Fruit fly (Drosophila melanogaster): ENCODE data around the gene tara.

tara gene

DNA sequence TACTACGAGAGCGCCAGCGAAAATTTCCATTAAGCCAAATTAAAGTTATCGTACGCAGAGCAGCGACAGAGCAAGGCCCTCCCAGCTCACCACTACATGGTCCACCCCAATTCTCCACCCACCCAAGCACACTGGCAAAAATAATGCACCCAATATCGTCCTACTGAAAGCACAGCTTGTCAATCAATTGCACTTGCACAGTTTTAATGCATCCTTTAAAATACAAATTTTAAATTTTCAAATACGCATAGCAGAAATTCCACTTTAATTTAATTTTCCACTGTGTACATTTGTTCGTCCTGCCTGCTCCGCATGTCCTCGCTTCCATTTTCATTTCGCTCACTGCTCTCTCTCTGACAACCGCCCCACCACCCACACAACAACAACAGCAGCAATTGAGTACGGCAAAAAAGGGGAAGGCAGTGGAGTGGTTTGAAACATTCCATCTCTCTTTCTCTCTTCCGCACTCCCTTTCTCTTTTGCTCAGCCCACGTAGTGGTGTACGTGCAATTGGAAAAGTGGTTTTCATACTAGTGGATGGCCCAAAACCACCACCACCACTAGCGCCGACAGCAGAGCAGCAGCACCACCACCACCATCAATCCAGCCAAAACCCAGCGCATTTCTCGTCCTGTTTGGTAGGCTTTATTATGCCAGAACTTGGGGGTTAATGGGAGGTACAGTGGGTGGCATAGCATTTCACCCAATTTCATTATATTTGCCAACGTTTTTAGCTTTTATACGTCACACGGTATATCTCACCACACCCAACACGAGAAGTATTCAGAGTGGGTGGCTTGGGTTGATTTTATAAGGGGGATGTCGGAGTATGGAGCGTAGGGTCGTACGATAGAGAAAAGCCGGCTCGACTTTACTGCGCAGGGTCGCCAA lies 22.4 kb downstream of the tara start (continued):
- peak; percentile 68 for TF ChIP-seq zen (tag; optimal IDR thresholded peaks at IDR 0.05)
- no peak for TF ChIP-seq pita (GFP tag; optimal IDR thresholded peaks at IDR 0.05)
- peak; percentile 71 for TF ChIP-seq CG10959 (GFP tag; IDR thresholded peaks at IDR 0.05)
- peak; percentile 5; the same call in 1 of the 3 replicates for TF ChIP-seq Mrtf (GFP tag; IDR thresholded peaks at IDR 0.05)
- peak; percentile 77; the same call in 1 of the 2 replicates for TF ChIP-seq CG16779 (GFP tag; IDR thresholded peaks at IDR 0.05)
- peak; percentile 1 for TF ChIP-seq Vsx1 (GFP tag; optimal IDR thresholded peaks at IDR 0.05)
- TF ChIP-seq dysf (GFP tag; IDR thresholded peaks at IDR 0.05): peak; percentile 77
- TF ChIP-seq gsb-n (tag; optimal IDR thresholded peaks at IDR 0.05): peak; percentile 24
- TF ChIP-seq CG13624 (GFP tag; optimal IDR thresholded peaks at IDR 0.05): peak; percentile 47
- TF ChIP-seq CG12659 (GFP tag; optimal IDR thresholded peaks at IDR 0.05): peak; percentile 64
- TF ChIP-seq slbo (GFP tag; IDR thresholded peaks at IDR 0.05): peak; percentile 67
- no peak for TF ChIP-seq CG30020 (tag; optimal IDR thresholded peaks at IDR 0.05)
- peak; percentile 19 for TF ChIP-seq twi (tag; optimal IDR thresholded peaks at IDR 0.05)
- peak; percentile 78 for TF ChIP-seq Fer2 (tag; optimal IDR thresholded peaks at IDR 0.05)
- peak; percentile 73; the same call in 1 of the 3 replicates for TF ChIP-seq CG34422 (GFP tag; IDR thresholded peaks at IDR 0.05)
- no peak for TF ChIP-seq hbn (GFP tag; IDR thresholded peaks at IDR 0.05; ENCODE audit: partially characterized antibody)
- TF ChIP-seq CG10321 (GFP tag; IDR thresholded peaks at IDR 0.05): no peak
- no peak for TF ChIP-seq ac (GFP tag; optimal IDR thresholded peaks at IDR 0.05)
- TF ChIP-seq ase (GFP tag; IDR thresholded peaks at IDR 0.05): peak; percentile 56; the same call in 1 of the 3 replicates
- TF ChIP-seq CG6683 (GFP tag; optimal IDR thresholded peaks at IDR 0.05): peak; percentile 89
- peak; percentile 23 for TF ChIP-seq Dip3 (GFP tag; optimal IDR thresholded peaks at IDR 0.05)
- TF ChIP-seq sob (GFP tag; IDR thresholded peaks at IDR 0.05): peak; percentile 93
- TF ChIP-seq CG2889 (GFP tag; IDR thresholded peaks at IDR 0.05): no peak
- no peak for TF ChIP-seq CG14860 (GFP tag; IDR thresholded peaks at IDR 0.05; ENCODE audit: partially characterized antibody)
- TF ChIP-seq CG32767 (GFP tag; IDR thresholded peaks at IDR 0.05): no peak; the same call in 1 of the 2 replicates
- TF ChIP-seq CG12769 (tag; optimal IDR thresholded peaks at IDR 0.05): peak; percentile 58
- peak; percentile 48 for TF ChIP-seq CG9932 (GFP tag; IDR thresholded peaks at IDR 0.05)
- TF ChIP-seq CG6765 (GFP tag; optimal IDR thresholded peaks at IDR 0.05): peak; percentile 87
- TF ChIP-seq HHEX (GFP tag; optimal IDR thresholded peaks at IDR 0.05): peak; percentile 93
- peak; percentile 54 for TF ChIP-seq CG11560 (tag; IDR thresholded peaks at IDR 0.05)
- TF ChIP-seq Chrac-16 (GFP tag; optimal IDR thresholded peaks at IDR 0.05): peak; percentile 34
- no peak for TF ChIP-seq gce (GFP tag; IDR thresholded peaks at IDR 0.05)
- peak; percentile 55 to 68 for TF ChIP-seq Trl (optimal IDR thresholded peaks at IDR 0.05)
- TF ChIP-seq Trl (GFP tag; optimal IDR thresholded peaks at IDR 0.05): peak; percentile 79
- no peak for TF ChIP-seq br (optimal IDR thresholded peaks at IDR 0.05)
- peak; percentile 85 for TF ChIP-seq CG10979 (tag; optimal IDR thresholded peaks at IDR 0.05)
- TF ChIP-seq CG8359 (GFP tag; optimal IDR thresholded peaks at IDR 0.05; ENCODE audit: borderline replicate concordance): peak; percentile 76
- TF ChIP-seq pho (GFP tag; optimal IDR thresholded peaks at IDR 0.05): peak; percentile 39
- no peak for TF ChIP-seq ken (GFP tag; IDR thresholded peaks at IDR 0.05)
- peak; percentile 82 for TF ChIP-seq D19A (tag; optimal IDR thresholded peaks at IDR 0.05)
- TF ChIP-seq emc (GFP tag; optimal IDR thresholded peaks at IDR 0.05): peak; percentile 68
- peak; percentile 58 to 86 for TF ChIP-seq chif (GFP tag; optimal IDR thresholded peaks at IDR 0.05)
- no peak for TF ChIP-seq CG17912 (GFP tag; optimal IDR thresholded peaks at IDR 0.05)
- peak; percentile 43 for TF ChIP-seq CTCF (GFP tag; optimal IDR thresholded peaks at IDR 0.05)
- peak; percentile 44 for TF ChIP-seq Hr3 (GFP tag; optimal IDR thresholded peaks at IDR 0.05)
- peak; percentile 32 for TF ChIP-seq CG12942 (GFP tag; optimal IDR thresholded peaks at IDR 0.05)
- TF ChIP-seq fd64A (GFP tag; optimal IDR thresholded peaks at IDR 0.05): peak; percentile 73
- TF ChIP-seq Blimp-1 (GFP tag; optimal IDR thresholded peaks at IDR 0.05): peak; percentile 82
- TF ChIP-seq maf-S (GFP tag; optimal IDR thresholded peaks at IDR 0.05): peak; percentile 41
- TF ChIP-seq zen2 (GFP tag; IDR thresholded peaks at IDR 0.05; ENCODE audit: partially characterized antibody): no peak
